Worm (Caenorhabditis elegans) whole organism, early embryonic: ENCODE measurements around the gene Y116A8C.33.

Experiments used
- B0310.2 ChIP-seq: sonication (generic microtip); optimal IDR thresholded peaks from 2 replicates; lab custom pipeline; 2016; ENCODE audit warnings: mild to moderate bottlenecking, missing genetic modification characterization, missing compliant biosample characterization
- F13C5.2 ChIP-seq: sonication (generic microtip); optimal IDR thresholded peaks from 2 replicates; lab custom pipeline; 2017; ENCODE audit warnings: mild to moderate bottlenecking, missing genetic modification characterization, inconsistent platforms, missing compliant biosample characterization
- ama-1 ChIP-seq: fragments of 150-350 bp; optimal IDR thresholded peaks from 2 replicates; lab custom pipeline; 2014
- ceh-13 ChIP-seq: fragments of 200-800 bp; sonication (Bioruptor generic); optimal IDR thresholded peaks from 2 replicates; lab custom pipeline; 2018; ENCODE audit warnings: mild to moderate bottlenecking, missing genetic modification characterization, missing compliant biosample characterization
- ceh-36 ChIP-seq: sonication (generic microtip); optimal IDR thresholded peaks from 2 replicates; lab custom pipeline; 2016; ENCODE audit warnings: missing genetic modification characterization, inconsistent platforms, missing compliant biosample characterization
- ets-7 ChIP-seq: sonication (generic microtip); optimal IDR thresholded peaks from 2 replicates; lab custom pipeline; 2016; ENCODE audit warnings: missing genotype, missing genetic modification characterization, missing compliant biosample characterization
- flt-1 ChIP-seq: fragments of 200-800 bp; sonication (Bioruptor generic); IDR thresholded peaks from 2 replicates; pipeline ENCODE4 v1.3.6; 2022; ENCODE audit warnings: missing genetic modification characterization, missing compliant biosample characterization
- hmg-4 ChIP-seq: fragments of 200-800 bp; sonication (Bioruptor generic); optimal IDR thresholded peaks from 2 replicates; lab custom pipeline; 2018; ENCODE audit warnings: mild to moderate bottlenecking, missing genetic modification characterization, missing compliant biosample characterization
- hnd-1 ChIP-seq: sonication (generic microtip); optimal IDR thresholded peaks from 2 replicates; lab custom pipeline; 2016; ENCODE audit warnings: missing genetic modification characterization, missing compliant biosample characterization
- pes-1 ChIP-seq: fragments of 200-800 bp; sonication (Bioruptor generic); IDR thresholded peaks from 2 replicates; pipeline ENCODE4 v1.3.6; 2022; ENCODE audit warnings: missing genetic modification reagents, missing genetic modification characterization, missing compliant biosample characterization
- scrt-1 ChIP-seq: fragments of 200-800 bp; sonication (Bioruptor generic); IDR thresholded peaks from 2 replicates; pipeline ENCODE4 v1.3.6; 2022; ENCODE audit warnings: missing genetic modification characterization, missing compliant biosample characterization
- sea-1 ChIP-seq: fragments of 200-800 bp; sonication (Bioruptor generic); conservative IDR thresholded peaks from 2 replicates; pipeline ENCODE4 v1.3.6; 2022; ENCODE audit warnings: missing genetic modification characterization, missing compliant biosample characterization
- tbx-37 ChIP-seq: fragments of 200-800 bp; sonication (Bioruptor generic); conservative IDR thresholded peaks from 2 replicates; pipeline ENCODE4 v1.3.6; 2022; ENCODE audit warnings: missing genetic modification reagents, missing genetic modification characterization, missing compliant biosample characterization

ce11 chrIV:17084317-17084716 lies 27.6 kb upstream of the Y116A8C.33 start:
- TF ChIP-seq hmg-4 (GFP tag; lab: Kevin White, UChicago) (no peak), ama-1 (lab: Kevin White, UChicago) (no peak), B0310.2 (tag; lab: Kevin White, UChicago) (no peak), ets-7 (tag; lab: Kevin White, UChicago) (no peak), ceh-13 (GFP tag; lab: Kevin White, UChicago) (no peak), scrt-1 (GFP tag; lab: Robert Waterston, UW) (no peak), ceh-36 (no peak), pes-1 (GFP tag; lab: Robert Waterston, UW) (no peak), flt-1 (GFP tag; lab: Robert Waterston, UW) (no peak), F13C5.2 (tag; lab: Kevin White, UChicago) (no peak), hnd-1 (tag; lab: Kevin White, UChicago) (no peak), tbx-37 (GFP tag; lab: Robert Waterston, UW) (no peak), sea-1 (GFP tag; lab: Robert Waterston, UW) (no peak)
